Worm (Caenorhabditis elegans): ENCODE measurements around the gene srd-65.

DNA sequence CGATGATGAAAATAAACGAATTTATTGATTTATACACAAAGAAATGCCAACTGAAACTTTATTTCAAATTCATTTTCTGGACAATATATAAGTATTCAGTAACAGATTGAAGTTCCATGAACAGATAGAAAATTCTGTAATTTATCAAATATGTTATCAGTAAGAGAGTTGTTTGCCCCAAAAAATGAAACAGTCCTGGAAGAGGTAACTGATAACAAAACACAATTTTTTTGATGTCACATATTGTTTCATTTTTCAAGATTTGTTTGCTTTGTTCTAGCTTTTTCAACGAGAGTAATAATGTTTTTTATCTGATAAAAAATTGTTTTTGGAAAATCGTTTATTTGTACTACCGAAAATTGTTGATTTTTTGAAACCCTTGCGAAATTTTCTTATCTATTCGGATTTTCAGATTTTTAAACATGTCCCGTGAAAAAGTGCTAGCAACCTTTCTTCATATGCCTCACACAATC, 29.2 kb upstream of the srd-65 start, which contains the start of gene fbxa-73:
- TF ChIP-seq ama-1 (optimal IDR thresholded peaks at IDR 0.05): no peak
- no peak for TF ChIP-seq pes-1 (GFP tag; IDR thresholded peaks at IDR 0.05)
- no peak for TF ChIP-seq hmbx-1 (tag; optimal IDR thresholded peaks at IDR 0.05)
- TF ChIP-seq F13C5.2 (tag; optimal IDR thresholded peaks at IDR 0.05): no peak
- TF ChIP-seq hmg-4 (GFP tag; optimal IDR thresholded peaks at IDR 0.05): no peak
- no peak for TF ChIP-seq tbx-37 (GFP tag; conservative IDR thresholded peaks at IDR 0.05)
- no peak for TF ChIP-seq tbx-11 (GFP tag; IDR thresholded peaks at IDR 0.05)
- TF ChIP-seq flt-1 (GFP tag; IDR thresholded peaks at IDR 0.05): no peak
- TF ChIP-seq ceh-13 (GFP tag; optimal IDR thresholded peaks at IDR 0.05): no peak
- no peak for TF ChIP-seq ets-7 (tag; optimal IDR thresholded peaks at IDR 0.05)
- no peak for TF ChIP-seq aly-1 (tag; optimal IDR thresholded peaks at IDR 0.05)
- no peak for TF ChIP-seq tra-4 (tag; optimal IDR thresholded peaks at IDR 0.05)
- TF ChIP-seq hnd-1 (tag; optimal IDR thresholded peaks at IDR 0.05): no peak
